Fruit fly (Drosophila melanogaster): Measurements from ENCODE around the gene CG14606.

Gene CG14606

dm6 chr3R:7216924-7217529 is at the start of gene CG14606:
TSS of gene CG14606 (minus strand) at chr3R:7217083.
- TF ChIP-seq CG34376 (GFP tag; optimal IDR thresholded peaks at IDR 0.05) (peak; percentile 14), vvl (GFP tag; IDR thresholded peaks at IDR 0.05) (no peak), lab (GFP tag; optimal IDR thresholded peaks at IDR 0.05) (peak; percentile 65), NK7.1 (GFP tag; optimal IDR thresholded peaks at IDR 0.05) (no peak), scrt (GFP tag; optimal IDR thresholded peaks at IDR 0.05) (peak; percentile 46), sug (tag; optimal IDR thresholded peaks at IDR 0.05) (peak; percentile 41), btn (GFP tag; optimal IDR thresholded peaks at IDR 0.05) (no peak), CG31224 (GFP tag; IDR thresholded peaks at IDR 0.05) (no peak), CG18599 (GFP tag; optimal IDR thresholded peaks at IDR 0.05) (peak; percentile 48), slbo (GFP tag; IDR thresholded peaks at IDR 0.05) (no peak), exex (tag; optimal IDR thresholded peaks at IDR 0.05) (peak; percentile 91), CG6272 (GFP tag; IDR thresholded peaks at IDR 0.05) (no peak), ERR (GFP tag; optimal IDR thresholded peaks at IDR 0.05) (no peak), Sin3A (optimal IDR thresholded peaks at IDR 0.05) (no peak), lbe (GFP tag; optimal IDR thresholded peaks at IDR 0.05) (no peak), CG15601 (tag; optimal IDR thresholded peaks at IDR 0.05) (no peak), tap (tag; optimal IDR thresholded peaks at IDR 0.05) (no peak), seq (GFP tag; IDR thresholded peaks at IDR 0.05) (no peak), CG10274 (GFP tag; optimal IDR thresholded peaks at IDR 0.05) (no peak), Doc2 (GFP tag; IDR thresholded peaks at IDR 0.05) (no peak), cato (GFP tag; optimal IDR thresholded peaks at IDR 0.05; ENCODE audit: borderline replicate concordance) (no peak), BEAF-32 (GFP tag; optimal IDR thresholded peaks at IDR 0.05) (no peak), CG13296 (GFP tag; optimal IDR thresholded peaks at IDR 0.05) (peak; percentile 58), schlank (tag; optimal IDR thresholded peaks at IDR 0.05) (peak; percentile 36), CG2678 (tag; optimal IDR thresholded peaks at IDR 0.05) (peak; percentile 57), pb (GFP tag; optimal IDR thresholded peaks at IDR 0.05) (no peak), CG5180 (GFP tag; optimal IDR thresholded peaks at IDR 0.05) (no peak), mirr (GFP tag; optimal IDR thresholded peaks at IDR 0.05) (peak; percentile 37), Dfd (GFP tag; optimal IDR thresholded peaks at IDR 0.05) (no peak), CG8359 (GFP tag; optimal IDR thresholded peaks at IDR 0.05; ENCODE audit: borderline replicate concordance) (no peak), CG7556 (GFP tag; optimal IDR thresholded peaks at IDR 0.05) (no peak), Atf6 (GFP tag; IDR thresholded peaks at IDR 0.05) (no peak), CG43689 (GFP tag; IDR thresholded peaks at IDR 0.05) (no peak), Taf1 (GFP tag; IDR thresholded peaks at IDR 0.05) (no peak), B-H2 (GFP tag; optimal IDR thresholded peaks at IDR 0.05) (peak; percentile 21), Hmr (GFP tag; optimal IDR thresholded peaks at IDR 0.05) (peak; percentile 74), CG7839 (tag; optimal IDR thresholded peaks at IDR 0.05) (no peak), Nf-YB (GFP tag; optimal IDR thresholded peaks at IDR 0.05) (no peak), CG9817 (tag; optimal IDR thresholded peaks at IDR 0.05) (peak; percentile 18), caup (GFP tag; optimal IDR thresholded peaks at IDR 0.05; ENCODE audit: severe bottlenecking) (peak; percentile 7), CG14050 (GFP tag; IDR thresholded peaks at IDR 0.05) (no peak), Hey (tag; optimal IDR thresholded peaks at IDR 0.05) (peak; percentile 73), ci (GFP tag; IDR thresholded peaks at IDR 0.05) (no peak), al (GFP tag; IDR thresholded peaks at IDR 0.05) (no peak), zen2 (GFP tag; IDR thresholded peaks at IDR 0.05; ENCODE audit: partially characterized antibody) (no peak), h (optimal IDR thresholded peaks at IDR 0.05) (no peak), CG13123 (GFP tag; optimal IDR thresholded peaks at IDR 0.05) (no peak), fd3F (GFP tag; optimal IDR thresholded peaks at IDR 0.05) (peak; percentile 33), CG1603 (tag; optimal IDR thresholded peaks at IDR 0.05) (no peak), grn (GFP tag; optimal IDR thresholded peaks at IDR 0.05) (peak; percentile 4)
